Worm (Caenorhabditis elegans): ENCODE measurements around the gene T02H6.8.

T02H6.8 gene

ce11 chrII:689749-690148 lies 9.1 kb downstream of the T02H6.8 start, which contains the start of gene T02H6.4:
T02H6.4 (plus strand) TSS chrII:690049.
- TF ChIP-seq unc-62 (GFP tag; optimal IDR thresholded peaks at IDR 0.05): no peak

- TF ChIP-seq unc-62 (GFP tag; optimal IDR thresholded peaks at IDR 0.05): no peak
These were observed 10.9 kb downstream of the T02H6.8 start, which contains the start of gene T02H6.3 for ce11 chrII:691550-691949. T02H6.3 (plus strand) TSS chrII:691850.

ce11 chrII:701025-701370 lies 20.4 kb downstream of the T02H6.8 start, which contains the start of gene T02H6.11:
T02H6.11 (minus strand) TSS chrII:701125.
- no peak for TF ChIP-seq unc-62 (GFP tag; optimal IDR thresholded peaks at IDR 0.05)

- no peak for TF ChIP-seq unc-62 (GFP tag; optimal IDR thresholded peaks at IDR 0.05)
These were observed 20.9 kb downstream of the T02H6.8 start, which contains the start of gene thoc-1 for ce11 chrII:701371-702139. thoc-1 (plus strand) TSS chrII:702107.

ce11 chrII:709081-709480 lies 28.4 kb downstream of the T02H6.8 start, which contains the start of gene T02H6.1:
T02H6.1 (plus strand) TSS chrII:709381.
- no peak for TF ChIP-seq unc-62 (GFP tag; optimal IDR thresholded peaks at IDR 0.05)

ce11 chrII:721931-722330 lies 41.3 kb downstream of the T02H6.8 start:
- TF ChIP-seq unc-62 (GFP tag; optimal IDR thresholded peaks at IDR 0.05): no peak

ce11 chrII:723488-723887 lies 42.9 kb downstream of the T02H6.8 start, which contains the start of gene rfip-2:
rfip-2 (plus strand) TSS chrII:723788.
- TF ChIP-seq unc-62 (GFP tag; optimal IDR thresholded peaks at IDR 0.05): no peak

ce11 chrII:724004-724403 lies 43.4 kb downstream of the T02H6.8 start:
- TF ChIP-seq unc-62 (GFP tag; optimal IDR thresholded peaks at IDR 0.05): no peak

ce11 chrII:729931-730330 lies 49.3 kb downstream of the T02H6.8 start:
- TF ChIP-seq unc-62 (GFP tag; optimal IDR thresholded peaks at IDR 0.05): no peak
